Fruit fly (Drosophila melanogaster): ENCODE data around the gene daed.

The daed gene

DNA sequence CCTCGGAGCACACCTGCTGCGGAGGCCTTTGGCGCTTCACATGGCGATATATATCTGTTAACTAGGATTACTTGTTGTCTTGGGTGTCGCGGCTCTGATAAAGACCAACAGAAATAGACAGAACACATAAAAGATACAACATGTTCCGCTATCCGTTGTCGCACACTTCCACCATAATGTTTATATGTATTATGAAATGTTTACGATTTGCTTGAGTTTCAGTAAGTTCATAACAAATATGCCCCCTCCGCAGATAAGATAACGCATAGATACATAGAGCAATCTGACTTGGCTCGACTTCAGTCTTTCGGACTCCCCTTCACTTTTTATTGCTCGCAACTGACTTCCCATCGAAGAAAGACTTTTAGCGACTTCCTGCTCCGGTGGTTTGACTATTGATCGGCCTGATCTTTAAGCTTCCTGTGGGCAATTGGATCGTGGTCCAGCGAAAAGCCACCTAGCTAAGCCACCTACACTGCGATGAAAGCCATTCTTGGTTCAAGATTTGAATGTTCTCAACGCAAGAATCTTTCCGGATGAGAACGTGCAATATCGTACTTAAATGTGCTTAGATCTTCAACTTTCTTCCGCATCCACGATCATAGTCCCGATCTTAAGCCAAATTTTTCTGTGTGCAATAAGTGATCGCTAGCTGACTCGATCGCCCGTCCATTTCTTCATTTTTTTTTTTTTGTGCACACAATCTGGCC is 47.8 kb downstream of the daed start (continued):
- TF ChIP-seq HLH4C (GFP tag; IDR thresholded peaks at IDR 0.05; ENCODE audit: partially characterized antibody), result no peak
- no peak for TF ChIP-seq Hsf (GFP tag; optimal IDR thresholded peaks at IDR 0.05)
- TF ChIP-seq gcm (GFP tag; optimal IDR thresholded peaks at IDR 0.05), result peak; percentile 45
- no peak for TF ChIP-seq Rfx (GFP tag; IDR thresholded peaks at IDR 0.05)
- peak; percentile 4 for TF ChIP-seq Jarid2 (GFP tag; optimal IDR thresholded peaks at IDR 0.05)
- TF ChIP-seq CG6813 (GFP tag; optimal IDR thresholded peaks at IDR 0.05), result peak; percentile 70
- TF ChIP-seq sc (optimal IDR thresholded peaks at IDR 0.05), result no peak
- no peak for TF ChIP-seq sc (GFP tag; optimal IDR thresholded peaks at IDR 0.05)
- TF ChIP-seq Spps (tag; optimal IDR thresholded peaks at IDR 0.05), result no peak
- TF ChIP-seq pho (GFP tag; optimal IDR thresholded peaks at IDR 0.05), result no peak
- no peak for TF ChIP-seq gsb (GFP tag; IDR thresholded peaks at IDR 0.05)
- no peak for TF ChIP-seq CG6272 (GFP tag; IDR thresholded peaks at IDR 0.05)
- TF ChIP-seq CG11247 (GFP tag; IDR thresholded peaks at IDR 0.05), result no peak
- TF ChIP-seq CG10267 (tag; optimal IDR thresholded peaks at IDR 0.05), result no peak
- TF ChIP-seq B-H1 (GFP tag; IDR thresholded peaks at IDR 0.05), result no peak
- no peak for TF ChIP-seq CG4404 (GFP tag; IDR thresholded peaks at IDR 0.05)
- peak; percentile 31 for TF ChIP-seq CG17385 (GFP tag; optimal IDR thresholded peaks at IDR 0.05)
- no peak for TF ChIP-seq tin (GFP tag; optimal IDR thresholded peaks at IDR 0.05)
- TF ChIP-seq ssp (GFP tag; IDR thresholded peaks at IDR 0.05), result no peak
- TF ChIP-seq mam (GFP tag; optimal IDR thresholded peaks at IDR 0.05), result no peak
- no peak for TF ChIP-seq Poxn (GFP tag; IDR thresholded peaks at IDR 0.05)
- no peak for TF ChIP-seq CG17612 (GFP tag; IDR thresholded peaks at IDR 0.05)
- no peak for TF ChIP-seq pnt (GFP tag; optimal IDR thresholded peaks at IDR 0.05)
- peak; percentile 81 for TF ChIP-seq Drgx (GFP tag; IDR thresholded peaks at IDR 0.05)
- TF ChIP-seq Dp (GFP tag; optimal IDR thresholded peaks at IDR 0.05), result no peak
- peak; percentile 13 for TF ChIP-seq Nf-YB (GFP tag; optimal IDR thresholded peaks at IDR 0.05)
- TF ChIP-seq CG2889 (GFP tag; IDR thresholded peaks at IDR 0.05), result no peak
- TF ChIP-seq BtbVII (GFP tag; optimal IDR thresholded peaks at IDR 0.05), result no peak
- no peak for TF ChIP-seq CG2120 (GFP tag; optimal IDR thresholded peaks at IDR 0.05)
- TF ChIP-seq sqz (GFP tag; optimal IDR thresholded peaks at IDR 0.05), result no peak
- TF ChIP-seq CG10147 (GFP tag; optimal IDR thresholded peaks at IDR 0.05), result no peak
- peak; percentile 41 for TF ChIP-seq PHDP (tag; optimal IDR thresholded peaks at IDR 0.05)
- TF ChIP-seq crp (GFP tag; optimal IDR thresholded peaks at IDR 0.05), result no peak
- no peak for TF ChIP-seq Oli (tag; optimal IDR thresholded peaks at IDR 0.05)
- TF ChIP-seq CG8290 (GFP tag; optimal IDR thresholded peaks at IDR 0.05), result no peak
- peak in 1 of 2 experiments; percentile 57 for TF ChIP-seq CG8290 (tag; optimal IDR thresholded peaks at IDR 0.05)
- TF ChIP-seq zen (tag; optimal IDR thresholded peaks at IDR 0.05), result no peak
- no peak for TF ChIP-seq oc (tag; optimal IDR thresholded peaks at IDR 0.05)
- TF ChIP-seq jing (GFP tag; optimal IDR thresholded peaks at IDR 0.05), result no peak
- TF ChIP-seq br (optimal IDR thresholded peaks at IDR 0.05), result no peak
- peak; percentile 38 for TF ChIP-seq CG9727 (GFP tag; optimal IDR thresholded peaks at IDR 0.05)
- no peak for TF ChIP-seq shn (GFP tag; optimal IDR thresholded peaks at IDR 0.05)
- TF ChIP-seq CG13424 (tag; optimal IDR thresholded peaks at IDR 0.05), result peak; percentile 32
- no peak for TF ChIP-seq lbe (GFP tag; optimal IDR thresholded peaks at IDR 0.05)
- peak; percentile 4 for TF ChIP-seq ac (GFP tag; optimal IDR thresholded peaks at IDR 0.05)
- TF ChIP-seq sna (GFP tag; IDR thresholded peaks at IDR 0.05; ENCODE audit: partially characterized antibody), result no peak
- no peak for TF ChIP-seq CG3995 (GFP tag; optimal IDR thresholded peaks at IDR 0.05)
- TF ChIP-seq Sox102F (GFP tag; optimal IDR thresholded peaks at IDR 0.05), result no peak
- TF ChIP-seq CG16779 (GFP tag; IDR thresholded peaks at IDR 0.05), result no peak
- no peak for TF ChIP-seq CG8089 (GFP tag; optimal IDR thresholded peaks at IDR 0.05)
- TF ChIP-seq sens-2 (GFP tag; IDR thresholded peaks at IDR 0.05), result 0 out of 2 replicates have a peak, but pooled peaks have one; percentile 26
